Worm (Caenorhabditis elegans) whole organism, late embryonic: Measurements from ENCODE around the gene F53F1.2.

Source experiments
- C08G9.2 ChIP-seq: sonication (generic microtip); optimal IDR thresholded peaks from 2 replicates; lab custom pipeline; 2016; ENCODE audit warnings: mild to moderate bottlenecking, missing genetic modification characterization, moderate library complexity, missing compliant biosample characterization
- C38D4.7 ChIP-seq: fragments of 200-800 bp; sonication (Bioruptor generic); optimal IDR thresholded peaks from 2 replicates; lab custom pipeline; 2018; ENCODE audit warnings: mild to moderate bottlenecking, missing genetic modification characterization, moderate library complexity, missing compliant biosample characterization
- F13H6.1 ChIP-seq: sonication (generic microtip); optimal IDR thresholded peaks from 2 replicates; lab custom pipeline; 2016; ENCODE audit warnings: missing genetic modification characterization, missing compliant biosample characterization
- ahr-1 ChIP-seq: sonication (generic microtip); optimal IDR thresholded peaks from 2 replicates; lab custom pipeline; 2016; ENCODE audit warnings: missing genetic modification characterization, missing compliant biosample characterization
- ama-1 ChIP-seq: fragments of 150-350 bp; optimal IDR thresholded peaks from 2 replicates; lab custom pipeline; 2014
- ceh-14 ChIP-seq: sonication (generic microtip); optimal IDR thresholded peaks from 2 replicates; lab custom pipeline; 2016; ENCODE audit warnings: missing genotype, missing genetic modification characterization, missing compliant biosample characterization
- ceh-18 ChIP-seq: sonication (generic microtip); optimal IDR thresholded peaks from 2 replicates; lab custom pipeline; 2016; ENCODE audit warnings: missing genetic modification characterization, missing compliant biosample characterization
- ceh-2 ChIP-seq: sonication (generic microtip); optimal IDR thresholded peaks from 2 replicates; lab custom pipeline; 2016; ENCODE audit warnings: missing genotype, missing genetic modification characterization, missing compliant biosample characterization
- ceh-22 ChIP-seq: sonication (generic microtip); optimal IDR thresholded peaks from 2 replicates; lab custom pipeline; 2017; ENCODE audit warnings: missing biosample characterization, missing genetic modification characterization
- ceh-24 ChIP-seq: sonication (generic microtip); optimal IDR thresholded peaks from 2 replicates; lab custom pipeline; 2016; ENCODE audit warnings: mild to moderate bottlenecking, missing genetic modification characterization, missing compliant biosample characterization
- ceh-30 ChIP-seq: fragments of 150-350 bp; optimal IDR thresholded peaks from 2 replicates; lab custom pipeline; 2014; ENCODE audit warnings: missing biosample characterization, missing genetic modification characterization
- ceh-31 ChIP-seq: sonication (generic microtip); optimal IDR thresholded peaks from 2 replicates; lab custom pipeline; 2016; ENCODE audit warnings: missing genetic modification characterization, missing compliant biosample characterization
- ceh-45 ChIP-seq: fragments of 200-800 bp; sonication (Bioruptor generic); IDR thresholded peaks from 2 replicates; pipeline ENCODE4 v1.3.6; 2022; ENCODE audit warnings: missing genetic modification reagents, missing genetic modification characterization, missing compliant biosample characterization
- ceh-48 ChIP-seq: sonication (generic microtip); optimal IDR thresholded peaks from 2 replicates; lab custom pipeline; 2016; ENCODE audit warnings: missing genetic modification characterization, inconsistent platforms, missing compliant biosample characterization
- ceh-9 ChIP-seq: sonication (generic microtip); optimal IDR thresholded peaks from 2 replicates; lab custom pipeline; 2016; ENCODE audit warnings: mild to moderate bottlenecking, missing genetic modification characterization, inconsistent platforms, missing compliant biosample characterization
- che-1 ChIP-seq: sonication (generic microtip); optimal IDR thresholded peaks from 2 replicates; lab custom pipeline; 2016; ENCODE audit warnings: mild to moderate bottlenecking, missing genetic modification characterization, missing compliant biosample characterization
- dmd-4 ChIP-seq: sonication (generic microtip); optimal IDR thresholded peaks from 2 replicates; lab custom pipeline; 2016; ENCODE audit warnings: borderline replicate concordance, missing genetic modification characterization, missing compliant biosample characterization
- elt-2 ChIP-seq: sonication (generic microtip); optimal IDR thresholded peaks from 2 replicates; lab custom pipeline; 2016; ENCODE audit warnings: missing genetic modification reagents, missing genetic modification characterization, missing compliant biosample characterization
- elt-4 ChIP-seq: sonication (generic microtip); optimal IDR thresholded peaks from 2 replicates; lab custom pipeline; 2016; ENCODE audit warnings: missing genetic modification characterization, missing compliant biosample characterization
- ets-4 ChIP-seq: sonication (generic microtip); optimal IDR thresholded peaks from 2 replicates; lab custom pipeline; 2016; ENCODE audit warnings: missing genetic modification characterization, missing compliant biosample characterization
- fax-1 ChIP-seq: sonication (generic microtip); optimal IDR thresholded peaks from 2 replicates; lab custom pipeline; 2016; ENCODE audit warnings: missing genotype, missing genetic modification characterization, missing compliant biosample characterization
- fkh-10 ChIP-seq: fragments of 150-350 bp; optimal IDR thresholded peaks from 2 replicates; lab custom pipeline; 2014; ENCODE audit warnings: missing biosample characterization, missing genetic modification reagents, missing genetic modification characterization
- fkh-6 ChIP-seq: sonication (generic microtip); optimal IDR thresholded peaks from 2 replicates; lab custom pipeline; 2016; ENCODE audit warnings: missing genetic modification characterization, missing compliant biosample characterization
- gmeb-2 ChIP-seq: sonication (generic microtip); optimal IDR thresholded peaks from 2 replicates; lab custom pipeline; 2016; ENCODE audit warnings: missing genetic modification characterization, inconsistent platforms, missing compliant biosample characterization
- hlh-13 ChIP-seq: fragments of 200-800 bp; sonication (Bioruptor generic); optimal IDR thresholded peaks from 2 replicates; lab custom pipeline; 2018; ENCODE audit warnings: mild to moderate bottlenecking, missing genetic modification characterization, missing compliant biosample characterization
- hlh-15 ChIP-seq: sonication (generic microtip); optimal IDR thresholded peaks from 2 replicates; lab custom pipeline; 2016; ENCODE audit warnings: missing genetic modification characterization, missing compliant biosample characterization
- hlh-8 ChIP-seq: sonication (generic microtip); optimal IDR thresholded peaks from 2 replicates; lab custom pipeline; 2016; ENCODE audit warnings: missing genotype, missing genetic modification characterization, missing compliant biosample characterization
- lim-6 ChIP-seq: sonication (generic microtip); optimal IDR thresholded peaks from 2 replicates; lab custom pipeline; 2016; ENCODE audit warnings: missing genetic modification characterization, missing compliant biosample characterization
- lin-11 ChIP-seq: fragments of 200-800 bp; sonication (Bioruptor generic); optimal IDR thresholded peaks from 2 replicates; lab custom pipeline; 2018; ENCODE audit warnings: mild to moderate bottlenecking, missing genetic modification characterization, missing compliant biosample characterization
- madf-2 ChIP-seq: sonication (generic microtip); optimal IDR thresholded peaks from 2 replicates; lab custom pipeline; 2017; ENCODE audit warnings: missing genetic modification characterization, missing compliant biosample characterization
- nfya-1 ChIP-seq: sonication (generic microtip); optimal IDR thresholded peaks from 2 replicates; lab custom pipeline; 2017; ENCODE audit warnings: missing genetic modification characterization, mild to moderate bottlenecking, missing compliant biosample characterization, antibody characterized with exemption, moderate library complexity
- nhr-232 ChIP-seq: sonication (generic microtip); optimal IDR thresholded peaks from 2 replicates; lab custom pipeline; 2016; ENCODE audit warnings: missing genetic modification characterization, missing compliant biosample characterization
- npax-4 ChIP-seq: sonication (generic microtip); optimal IDR thresholded peaks from 2 replicates; lab custom pipeline; 2016; ENCODE audit warnings: missing genetic modification characterization, missing compliant biosample characterization
- pag-3 ChIP-seq: sonication (generic microtip); optimal IDR thresholded peaks from 2 replicates; lab custom pipeline; 2016; ENCODE audit warnings: missing compliant biosample characterization, missing genetic modification characterization, borderline replicate concordance
- pat-9 ChIP-seq: fragments of 200-800 bp; sonication (Bioruptor generic); optimal IDR thresholded peaks from 2 replicates; lab custom pipeline; 2018; ENCODE audit warnings: mild to moderate bottlenecking, missing genetic modification characterization, moderate library complexity, missing compliant biosample characterization
- pha-4 ChIP-seq: fragments of 150-350 bp; optimal IDR thresholded peaks from 2 replicates; lab custom pipeline; 2018; ENCODE audit warnings: missing biosample characterization, missing genetic modification reagents, missing genetic modification characterization
- rnt-1 ChIP-seq: sonication (generic microtip); optimal IDR thresholded peaks from 2 replicates; lab custom pipeline; 2016; ENCODE audit warnings: missing genetic modification characterization, missing compliant biosample characterization
- sdc-2 ChIP-seq: sonication (generic microtip); optimal IDR thresholded peaks from 2 replicates; lab custom pipeline; 2016; ENCODE audit warnings: missing genotype, missing genetic modification characterization, missing compliant biosample characterization
- sox-2 ChIP-seq: fragments of 200-800 bp; sonication (Bioruptor generic); IDR thresholded peaks from 2 replicates; pipeline ENCODE4 v1.3.6; 2022; ENCODE audit warnings: missing genetic modification reagents, missing genetic modification characterization, missing compliant biosample characterization
- syd-9 ChIP-seq: sonication (generic microtip); optimal IDR thresholded peaks from 2 replicates; lab custom pipeline; 2016; ENCODE audit warnings: mild to moderate bottlenecking, missing genetic modification characterization, moderate library complexity, missing compliant biosample characterization
- tbx-2 ChIP-seq: sonication (generic microtip); optimal IDR thresholded peaks from 2 replicates; lab custom pipeline; 2016; ENCODE audit warnings: missing genetic modification characterization, missing compliant biosample characterization
- tbx-7 ChIP-seq: sonication (generic microtip); optimal IDR thresholded peaks from 2 replicates; lab custom pipeline; 2016; ENCODE audit warnings: missing genotype, missing genetic modification characterization, missing compliant biosample characterization
- ttx-3 ChIP-seq: sonication (generic microtip); optimal IDR thresholded peaks from 2 replicates; lab custom pipeline; 2016; ENCODE audit warnings: missing genetic modification reagents, missing genetic modification characterization, missing compliant biosample characterization
- unc-3 ChIP-seq, 2 experiments: fragments of 200-800 bp in 1 of 2; sonication (Bioruptor generic) in 1 of 2; sonication (generic microtip) in 1 of 2; conservative IDR thresholded peaks in 1 of 2; optimal IDR thresholded peaks in 1 of 2; 2 replicates each; pipeline versions ENCODE4 v1.3.6 to Lab custom; 2016 to 2022; ENCODE audit warnings: missing compliant biosample characterization in 2 of 2, missing genetic modification characterization in 2 of 2, missing genetic modification reagents in 1 of 2
- unc-42 ChIP-seq: sonication (generic microtip); optimal IDR thresholded peaks from 2 replicates; lab custom pipeline; 2016; ENCODE audit warnings: missing genotype, missing genetic modification characterization, missing compliant biosample characterization
- ztf-16 ChIP-seq: sonication (generic microtip); optimal IDR thresholded peaks from 2 replicates; lab custom pipeline; 2017; ENCODE audit warnings: missing genetic modification characterization, missing compliant biosample characterization

F53F1.2 gene

ce11 chrV:13390936-13391335 is 15.7 kb upstream of the F53F1.2 start:
- peak; percentile 22 for TF ChIP-seq nfya-1 (tag; lab: Kevin White, UChicago)
- no peak for TF ChIP-seq ceh-48 (tag; lab: Kevin White, UChicago)
- TF ChIP-seq elt-2 (tag; lab: Kevin White, UChicago): no peak
- TF ChIP-seq gmeb-2 (tag; lab: Kevin White, UChicago): no peak
- no peak for TF ChIP-seq ama-1 (lab: Kevin White, UChicago)
- no peak for TF ChIP-seq ceh-22 (tag; lab: Kevin White, UChicago)

ce11 chrV:13391378-13392258 is 15.0 kb upstream of the F53F1.2 start, which contains the start of gene somi-1:
TSS of gene somi-1 (minus strand) at chrV:13391395.
- TF ChIP-seq fkh-6 (tag; lab: Kevin White, UChicago): no peak
- peak; percentile 98 for TF ChIP-seq unc-42
- TF ChIP-seq tbx-2: peak; percentile 6
- TF ChIP-seq ceh-31: peak; percentile 28
- TF ChIP-seq, all 69 proteins: peak for 3

- no peak for TF ChIP-seq npax-4 (tag; lab: Kevin White, UChicago)
- TF ChIP-seq ceh-9 (tag; lab: Kevin White, UChicago): no peak
- TF ChIP-seq syd-9 (tag; lab: Kevin White, UChicago): peak; percentile 79
- no peak for TF ChIP-seq ztf-16
- TF ChIP-seq ceh-22 (tag; lab: Kevin White, UChicago): no peak
- peak; percentile 91 for TF ChIP-seq ceh-18
- TF ChIP-seq ceh-14 (tag; lab: Kevin White, UChicago): no peak
- TF ChIP-seq ttx-3 (tag; lab: Kevin White, UChicago): no peak
- peak; percentile 19 for TF ChIP-seq unc-42
- TF ChIP-seq pag-3 (tag; lab: Kevin White, UChicago): no peak
- TF ChIP-seq nfya-1 (tag; lab: Kevin White, UChicago): no peak
- no peak for TF ChIP-seq lim-6 (tag; lab: Kevin White, UChicago)
- TF ChIP-seq ets-4 (tag; lab: Kevin White, UChicago): no peak
- TF ChIP-seq madf-2 (tag; lab: Kevin White, UChicago): peak; percentile 24
- no peak for TF ChIP-seq ceh-24 (tag; lab: Kevin White, UChicago)
- TF ChIP-seq rnt-1 (tag; lab: Kevin White, UChicago): peak; percentile 95
- TF ChIP-seq C08G9.2 (tag; lab: Kevin White, UChicago): no peak
- TF ChIP-seq ceh-2 (tag; lab: Kevin White, UChicago): peak; percentile 11
- no peak for TF ChIP-seq hlh-8 (tag; lab: Kevin White, UChicago)
- no peak for TF ChIP-seq elt-4
- TF ChIP-seq tbx-2: peak; percentile 60
- TF ChIP-seq nhr-232 (tag; lab: Kevin White, UChicago): no peak
- TF ChIP-seq hlh-15: no peak
- TF ChIP-seq fkh-10 (GFP tag; lab: Kevin White, UChicago): no peak
- no peak for TF ChIP-seq fax-1 (tag; lab: Kevin White, UChicago)
- peak; percentile 50 for TF ChIP-seq sdc-2 (tag; lab: Kevin White, UChicago)
- no peak for TF ChIP-seq ceh-45
- no peak for TF ChIP-seq ceh-30 (tag; lab: Kevin White, UChicago)
- peak; percentile 62 for TF ChIP-seq F13H6.1 (tag; lab: Kevin White, UChicago)
- TF ChIP-seq fkh-6 (tag; lab: Kevin White, UChicago): peak; percentile 17
- TF ChIP-seq C38D4.7: no peak
- no peak for TF ChIP-seq dmd-4 (tag; lab: Kevin White, UChicago)
- TF ChIP-seq ceh-31: peak; percentile 37
- TF ChIP-seq pat-9 (tag; lab: Kevin White, UChicago): peak; percentile 75
- no peak for TF ChIP-seq sox-2 (GFP tag; lab: Robert Waterston, UW)
- TF ChIP-seq ahr-1 (tag; lab: Kevin White, UChicago): no peak
- TF ChIP-seq che-1 (tag; lab: Kevin White, UChicago): peak; percentile 12
- peak; percentile 10 for TF ChIP-seq hlh-13 (GFP tag; lab: Kevin White, UChicago)
- no peak for TF ChIP-seq unc-3 (GFP tag; conservative IDR thresholded peaks at IDR 0.05; lab: Robert Waterston, UW)
- TF ChIP-seq unc-3 (tag; optimal IDR thresholded peaks at IDR 0.05; lab: Kevin White, UChicago): no peak
- TF ChIP-seq pha-4: no peak
- TF ChIP-seq elt-2 (tag; lab: Kevin White, UChicago): no peak
- no peak for TF ChIP-seq tbx-7 (tag; lab: Kevin White, UChicago)
- TF ChIP-seq lin-11 (tag; lab: Kevin White, UChicago): no peak
Observed at ce11 chrV:13393333-13393803, 13.2 kb upstream of the F53F1.2 start.
